Fruit fly (Drosophila melanogaster): Measurements from ENCODE around the gene Mul1.

Gene Mul1

dm6 chr3L:4047635-4048034 lies 26.4 kb downstream of the Mul1 start, which contains the start of gene Dpy-30L2:
Dpy-30L2 (minus strand) TSS chr3L:4047735.
- TF ChIP-seq Myc (optimal IDR thresholded peaks at IDR 0.05) (no peak), insv (optimal IDR thresholded peaks at IDR 0.05) (no peak), h (optimal IDR thresholded peaks at IDR 0.05) (no peak), Sin3A (optimal IDR thresholded peaks at IDR 0.05) (no peak), psq (optimal IDR thresholded peaks at IDR 0.05) (no peak)

DNA sequence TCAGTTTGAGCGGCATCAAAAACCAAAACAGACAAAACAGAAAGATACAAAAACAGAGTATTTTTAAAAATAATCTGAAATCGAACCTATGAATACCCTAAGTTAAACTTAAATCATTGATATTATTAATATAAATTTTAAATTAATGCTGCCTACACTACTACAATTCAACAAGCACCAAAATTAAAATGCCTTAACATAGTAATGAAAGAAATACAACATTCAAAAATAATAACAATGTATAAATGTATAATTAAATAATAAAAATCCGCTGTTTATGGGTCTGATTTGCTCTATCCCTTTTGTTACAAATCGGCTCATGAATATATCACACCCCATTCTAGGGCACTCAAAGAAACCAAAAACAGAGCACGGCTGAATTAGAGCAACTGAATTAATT lies 27.8 kb downstream of the Mul1 start:
- TF ChIP-seq h (optimal IDR thresholded peaks at IDR 0.05), result no peak
- no peak for TF ChIP-seq psq (optimal IDR thresholded peaks at IDR 0.05)
- TF ChIP-seq insv (optimal IDR thresholded peaks at IDR 0.05), result no peak
- no peak for TF ChIP-seq ttk (optimal IDR thresholded peaks at IDR 0.05)
- no peak for TF ChIP-seq Myc (optimal IDR thresholded peaks at IDR 0.05)
- TF ChIP-seq Sin3A (optimal IDR thresholded peaks at IDR 0.05), result no peak

DNA sequence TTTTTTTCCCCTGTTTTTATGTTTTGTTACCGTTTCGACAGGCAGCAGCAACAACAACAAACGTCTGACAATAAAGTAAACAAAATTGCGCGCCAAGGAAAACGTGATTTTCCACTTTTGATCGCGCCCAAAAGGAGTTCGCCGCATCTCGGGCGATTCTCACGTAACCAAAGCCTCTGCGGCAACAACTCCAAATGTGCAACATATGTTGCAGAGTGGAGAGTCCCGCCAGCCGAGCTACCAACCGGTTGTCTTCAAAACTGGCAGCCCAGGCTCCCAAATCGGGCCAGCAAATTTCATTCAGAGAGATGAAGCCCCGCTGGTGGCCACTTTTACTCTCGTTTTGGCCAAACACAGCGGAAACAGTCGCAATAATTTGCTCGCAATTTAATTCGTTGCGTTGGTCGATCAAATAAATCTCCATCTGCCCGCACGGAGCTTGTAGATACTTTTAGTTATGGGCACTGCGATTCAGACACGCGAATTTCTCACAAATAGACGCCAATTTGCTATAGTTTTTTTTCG lies 34.2 kb downstream of the Mul1 start:
- TF ChIP-seq h (optimal IDR thresholded peaks at IDR 0.05) (no peak), psq (optimal IDR thresholded peaks at IDR 0.05) (no peak), Sin3A (optimal IDR thresholded peaks at IDR 0.05) (no peak), insv (optimal IDR thresholded peaks at IDR 0.05) (no peak), Myc (optimal IDR thresholded peaks at IDR 0.05) (no peak), ttk (optimal IDR thresholded peaks at IDR 0.05) (no peak)

DNA sequence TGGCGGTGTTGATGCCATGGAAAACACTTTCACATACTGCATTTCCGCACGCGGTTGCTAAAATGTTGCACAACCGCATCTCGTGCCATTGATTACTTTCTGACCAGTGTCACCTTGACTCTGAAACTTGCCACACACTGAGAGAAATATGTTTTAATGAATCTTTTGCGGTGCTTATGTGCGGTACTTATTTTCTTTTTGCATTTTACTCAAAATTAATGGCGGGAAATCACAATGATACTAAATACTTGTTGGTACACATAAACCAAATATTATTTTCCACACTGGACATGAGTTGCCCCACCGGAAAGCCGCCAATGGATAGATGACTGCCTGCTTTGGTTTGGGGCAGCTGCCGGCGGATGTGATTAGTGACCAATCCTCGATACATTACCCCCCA lies 35.6 kb downstream of the Mul1 start:
- TF ChIP-seq ttk (optimal IDR thresholded peaks at IDR 0.05) (no peak), psq (optimal IDR thresholded peaks at IDR 0.05) (no peak), insv (optimal IDR thresholded peaks at IDR 0.05) (no peak), Myc (optimal IDR thresholded peaks at IDR 0.05) (no peak), Sin3A (optimal IDR thresholded peaks at IDR 0.05) (no peak), h (optimal IDR thresholded peaks at IDR 0.05) (no peak)

DNA sequence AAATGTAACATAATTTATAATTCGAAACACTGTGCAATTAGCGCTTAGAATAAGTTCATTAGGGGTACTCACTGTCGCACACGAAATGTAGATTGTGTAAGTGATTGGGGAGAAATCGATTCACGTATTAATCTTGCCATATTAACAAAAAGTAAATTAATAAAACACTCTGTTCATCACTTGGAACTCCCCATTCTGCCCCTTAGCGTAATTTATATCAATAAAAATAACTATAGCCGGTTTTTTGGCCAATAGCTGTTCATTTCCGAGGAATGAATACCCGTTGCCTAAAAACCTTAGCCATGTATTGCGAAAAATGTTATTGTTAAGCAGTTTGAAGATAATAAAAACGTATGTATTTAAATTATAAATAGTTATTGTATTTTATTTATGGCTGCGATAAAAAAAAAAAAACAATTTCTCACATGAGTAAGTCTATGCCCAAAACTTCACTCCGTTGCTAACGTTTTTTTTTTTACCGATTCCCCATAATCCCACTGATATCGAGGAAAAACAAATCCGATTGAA lies 38.1 kb downstream of the Mul1 start, which contains the start of gene Ugt305A1:
Ugt305A1 (plus strand) TSS at position 478 of the 528 bp plus-strand sequence.
- TF ChIP-seq insv (optimal IDR thresholded peaks at IDR 0.05), result no peak

DNA sequence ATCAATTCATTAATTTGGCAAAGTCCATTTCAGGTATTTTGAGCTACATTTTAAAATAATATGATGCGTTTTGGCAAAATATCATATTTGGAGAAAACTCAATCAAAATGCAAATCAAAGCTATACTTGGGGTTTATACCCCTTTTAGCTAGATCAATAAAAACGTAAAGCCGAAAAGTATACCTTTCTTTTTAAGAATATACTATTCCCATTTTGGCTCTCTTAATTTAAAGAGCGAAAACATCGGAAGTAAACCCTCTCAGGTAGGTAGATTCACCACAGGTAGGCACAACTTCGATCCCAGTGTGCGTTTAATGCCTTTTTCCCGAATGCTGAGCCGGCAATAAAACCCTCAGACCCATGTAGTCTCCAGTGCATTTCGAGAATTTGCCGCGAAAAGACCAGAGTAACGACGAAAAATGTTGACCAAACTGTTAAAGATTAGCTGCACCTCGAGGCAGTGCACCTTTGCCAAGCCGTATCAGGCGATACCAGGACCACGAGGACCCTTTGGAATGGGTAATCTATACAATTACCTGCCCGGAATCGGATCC lies 40.7 kb downstream of the Mul1 start, which contains the start of gene dib:
dib (plus strand) TSS at position 372 of the 554 bp plus-strand sequence.
- no peak for TF ChIP-seq Myc (optimal IDR thresholded peaks at IDR 0.05)
- TF ChIP-seq insv (optimal IDR thresholded peaks at IDR 0.05), result no peak
- no peak for TF ChIP-seq psq (optimal IDR thresholded peaks at IDR 0.05)
- TF ChIP-seq ttk (optimal IDR thresholded peaks at IDR 0.05), result no peak
- TF ChIP-seq h (optimal IDR thresholded peaks at IDR 0.05), result no peak
- TF ChIP-seq Sin3A (optimal IDR thresholded peaks at IDR 0.05), result no peak

DNA sequence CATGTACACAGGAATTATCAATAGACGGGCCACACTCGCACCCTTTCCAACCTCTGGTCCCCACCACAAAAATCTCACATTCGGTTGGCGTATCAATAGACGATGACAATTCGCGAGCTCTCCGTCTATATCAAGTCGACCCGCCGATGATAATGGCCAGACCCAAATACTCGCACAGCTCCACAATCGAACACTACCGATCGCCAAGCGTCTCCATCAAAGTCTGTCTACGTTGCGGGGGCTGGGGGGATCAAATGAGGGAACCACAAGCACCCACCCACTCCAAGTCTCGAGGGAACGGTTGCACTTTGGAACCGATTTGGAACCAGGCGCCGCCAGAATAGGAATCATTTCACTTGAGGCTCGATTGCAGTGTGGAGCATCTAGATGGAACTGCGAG lies 47.1 kb downstream of the Mul1 start:
- TF ChIP-seq Sin3A (optimal IDR thresholded peaks at IDR 0.05) (no peak), Myc (optimal IDR thresholded peaks at IDR 0.05) (no peak), h (optimal IDR thresholded peaks at IDR 0.05) (no peak), insv (optimal IDR thresholded peaks at IDR 0.05) (no peak), ttk (optimal IDR thresholded peaks at IDR 0.05) (no peak), psq (optimal IDR thresholded peaks at IDR 0.05) (no peak)

- TF ChIP-seq psq (optimal IDR thresholded peaks at IDR 0.05), result no peak
- TF ChIP-seq h (optimal IDR thresholded peaks at IDR 0.05), result no peak
- no peak for TF ChIP-seq insv (optimal IDR thresholded peaks at IDR 0.05)
- no peak for TF ChIP-seq Myc (optimal IDR thresholded peaks at IDR 0.05)
- no peak for TF ChIP-seq Sin3A (optimal IDR thresholded peaks at IDR 0.05)
- no peak for TF ChIP-seq ttk (optimal IDR thresholded peaks at IDR 0.05)
These were observed 47.8 kb downstream of the Mul1 start, which contains the start of gene CG32259 for dm6 chr3L:4069069-4069468. CG32259 (plus strand) TSS chr3L:4069369.

DNA sequence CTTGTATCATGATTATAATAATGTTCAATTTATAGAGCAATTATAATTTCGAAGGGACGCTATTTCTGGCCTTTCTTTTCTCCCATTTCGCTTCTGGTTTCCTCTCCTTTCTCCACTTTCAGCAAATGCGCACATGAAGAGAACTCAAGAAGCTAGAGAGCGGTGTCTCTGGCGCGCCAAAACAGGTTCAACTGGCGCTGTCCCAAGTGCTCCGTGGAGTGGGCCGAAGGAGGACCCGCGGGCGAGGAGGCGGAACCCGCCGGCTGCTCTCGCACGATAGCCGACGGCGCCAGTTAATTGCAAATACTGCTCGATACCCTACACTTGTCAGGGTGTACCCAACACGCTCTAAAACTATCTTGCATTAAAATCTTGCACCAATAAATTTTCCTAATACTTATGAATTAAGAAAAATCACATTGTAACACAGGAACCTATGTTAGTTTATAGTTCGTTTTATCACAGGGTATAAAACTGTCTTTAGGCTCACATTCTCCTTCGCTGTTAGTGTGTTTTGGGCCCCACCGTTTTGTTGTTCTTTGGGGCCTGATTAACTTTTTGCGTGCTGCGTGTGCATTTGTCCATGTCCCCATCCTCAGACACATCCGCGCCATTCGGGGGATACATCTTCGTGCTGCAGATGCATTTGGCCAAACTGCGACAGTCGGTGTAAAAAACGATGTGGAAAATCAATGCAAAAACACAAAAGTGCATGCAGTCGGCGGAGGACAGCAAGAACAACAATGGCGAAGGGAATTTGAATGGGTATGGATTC lies 49.2 kb downstream of the Mul1 start:
- TF ChIP-seq psq (optimal IDR thresholded peaks at IDR 0.05) (no peak), h (optimal IDR thresholded peaks at IDR 0.05) (no peak), insv (optimal IDR thresholded peaks at IDR 0.05) (no peak), ttk (optimal IDR thresholded peaks at IDR 0.05) (no peak), Sin3A (optimal IDR thresholded peaks at IDR 0.05) (no peak), Myc (optimal IDR thresholded peaks at IDR 0.05) (no peak)

- TF ChIP-seq Myc (optimal IDR thresholded peaks at IDR 0.05) (no peak), psq (optimal IDR thresholded peaks at IDR 0.05) (no peak), Sin3A (optimal IDR thresholded peaks at IDR 0.05) (no peak), ttk (optimal IDR thresholded peaks at IDR 0.05) (no peak)
These were observed 49.7 kb downstream of the Mul1 start for dm6 chr3L:4070996-4071379.

DNA sequence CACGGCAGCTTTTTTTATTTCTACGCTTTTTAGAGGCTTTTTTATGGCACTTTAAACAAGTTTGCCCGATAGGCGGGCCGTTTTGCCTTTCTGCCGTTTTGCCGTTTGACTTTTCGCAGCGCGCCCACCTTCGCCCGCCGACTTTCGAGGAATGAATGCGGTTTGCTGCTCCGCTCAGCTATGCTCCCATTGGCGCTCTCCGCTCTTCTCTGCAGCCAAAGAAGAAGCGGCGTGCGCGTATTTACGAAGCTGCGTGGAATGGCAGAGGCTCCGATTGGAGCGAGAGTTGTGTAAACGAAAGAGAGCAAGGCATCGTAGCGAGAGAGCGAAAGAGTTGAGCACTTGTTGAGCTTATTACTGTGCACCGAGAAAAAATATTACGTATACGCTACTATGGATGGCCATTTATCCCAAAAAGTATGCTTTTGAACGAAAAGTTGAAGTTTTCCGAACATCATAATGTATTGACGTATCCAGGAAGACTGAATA lies 50.3 kb downstream of the Mul1 start, which contains the start of gene wit:
wit (minus strand) TSS at position 157 of the 489 bp plus-strand sequence.
- no peak for TF ChIP-seq Myc (optimal IDR thresholded peaks at IDR 0.05)
- TF ChIP-seq h (optimal IDR thresholded peaks at IDR 0.05), result no peak
- TF ChIP-seq ttk (optimal IDR thresholded peaks at IDR 0.05), result no peak
- no peak for TF ChIP-seq Sin3A (optimal IDR thresholded peaks at IDR 0.05)
- no peak for TF ChIP-seq psq (optimal IDR thresholded peaks at IDR 0.05)
- no peak for TF ChIP-seq insv (optimal IDR thresholded peaks at IDR 0.05)

- TF ChIP-seq ttk (optimal IDR thresholded peaks at IDR 0.05), result no peak
- TF ChIP-seq Myc (optimal IDR thresholded peaks at IDR 0.05), result no peak
- no peak for TF ChIP-seq h (optimal IDR thresholded peaks at IDR 0.05)
- TF ChIP-seq psq (optimal IDR thresholded peaks at IDR 0.05), result no peak
These were observed 51.5 kb downstream of the Mul1 start for dm6 chr3L:4072717-4073116.

All from Kc167 (cell line).